Fruit fly (Drosophila melanogaster): ENCODE measurements around the gene nudE.

dm6 chr3L:9850114-9850513 is 48.9 kb upstream of the nudE start:
- TF ChIP-seq Mnt (GFP tag; optimal IDR thresholded peaks at IDR 0.05) (no peak), Hr96 (GFP tag; optimal IDR thresholded peaks at IDR 0.05) (no peak), cnc (optimal IDR thresholded peaks at IDR 0.05) (no peak), CG1620 (GFP tag; optimal IDR thresholded peaks at IDR 0.05) (no peak), tj (GFP tag; optimal IDR thresholded peaks at IDR 0.05) (no peak), Clk (GFP tag; optimal IDR thresholded peaks at IDR 0.05) (no peak), Crg-1 (GFP tag; optimal IDR thresholded peaks at IDR 0.05) (no peak), CG11617 (GFP tag; optimal IDR thresholded peaks at IDR 0.05) (no peak), ovo (GFP tag; optimal IDR thresholded peaks at IDR 0.05) (no peak), CG7101 (tag; optimal IDR thresholded peaks at IDR 0.05) (no peak), pad (GFP tag; optimal IDR thresholded peaks at IDR 0.05) (no peak), cic (GFP tag; optimal IDR thresholded peaks at IDR 0.05) (no peak), CG7045 (GFP tag; optimal IDR thresholded peaks at IDR 0.05) (no peak)

Measured in whole organism, adult.